Fruit fly (Drosophila melanogaster) whole organism, embryonic: ENCODE measurements around the gene Cap-D2.

Source experiments
- CG10565 ChIP-seq: fragments of 200-800 bp; sonication (Bioruptor generic); optimal IDR thresholded peaks from 3 replicates; lab custom pipeline; 2016; ENCODE audit warnings: missing biosample characterization, mild to moderate bottlenecking, missing genetic modification characterization
- CG12071 ChIP-seq: fragments of 200-800 bp; sonication (Bioruptor generic); optimal IDR thresholded peaks from 3 replicates; lab custom pipeline; 2018; ENCODE audit warnings: missing biosample characterization, mild to moderate bottlenecking, missing genetic modification characterization
- CG13123 ChIP-seq: fragments of 200-800 bp; sonication (Bioruptor generic); optimal IDR thresholded peaks from 2 replicates; lab custom pipeline; 2016; ENCODE audit warnings: missing biosample characterization, missing genetic modification characterization
- CG13894 ChIP-seq: fragments of 200-800 bp; sonication (Bioruptor generic); optimal IDR thresholded peaks from 3 replicates; lab custom pipeline; 2018; ENCODE audit warnings: missing biosample characterization, mild to moderate bottlenecking, missing genetic modification characterization, moderate library complexity
- CG14667 ChIP-seq: fragments of 200-800 bp; sonication (Bioruptor generic); IDR thresholded peaks from 2 replicates; pipeline ENCODE4 v1.3.6; 2022; ENCODE audit warnings: missing biosample characterization, missing genetic modification characterization
- CG1529 ChIP-seq: fragments of 200-800 bp; sonication (Bioruptor generic); optimal IDR thresholded peaks from 3 replicates; lab custom pipeline; 2018; ENCODE audit warnings: missing biosample characterization, missing genetic modification characterization
- CG15601 ChIP-seq: fragments of 200-800 bp; sonication (Bioruptor generic); optimal IDR thresholded peaks from 3 replicates; lab custom pipeline; 2019; ENCODE audit warnings: missing biosample characterization, mild to moderate bottlenecking, missing genetic modification characterization, moderate library complexity
- CG17186 ChIP-seq: fragments of 200-800 bp; sonication (Bioruptor generic); optimal IDR thresholded peaks from 3 replicates; lab custom pipeline; 2017; ENCODE audit warnings: missing biosample characterization, missing genetic modification reagents, missing genetic modification characterization
- CG32767 ChIP-seq: fragments of 200-800 bp; sonication (Bioruptor generic); IDR thresholded peaks from 2 replicates; pipeline ENCODE4 v1.3.6; 2022; ENCODE audit warnings: missing biosample characterization, missing genetic modification characterization
- CG4820 ChIP-seq: fragments of 200-800 bp; sonication (Bioruptor generic); optimal IDR thresholded peaks from 3 replicates; lab custom pipeline; 2016; ENCODE audit warnings: missing biosample characterization, missing genetic modification characterization
- CG6765 ChIP-seq: fragments of 200-800 bp; sonication (Bioruptor generic); optimal IDR thresholded peaks from 3 replicates; lab custom pipeline; 2017; ENCODE audit warnings: missing biosample characterization, mild to moderate bottlenecking, missing genetic modification characterization
- CG7357 ChIP-seq: fragments of 200-800 bp; sonication (Bioruptor generic); IDR thresholded peaks from 3 replicates; pipeline ENCODE4 v1.3.6; 2022; ENCODE audit warnings: missing biosample characterization, missing genetic modification characterization
- CG7372 ChIP-seq: fragments of 200-800 bp; sonication (Bioruptor generic); IDR thresholded peaks from 2 replicates; pipeline ENCODE4 v1.3.6; 2022; ENCODE audit warnings: missing biosample characterization, missing genetic modification characterization
- CG8478 ChIP-seq: fragments of >200 bp; optimal IDR thresholded peaks from 2 replicates; lab custom pipeline; 2018
- CG9609 ChIP-seq: fragments of 200-800 bp; sonication (Bioruptor generic); optimal IDR thresholded peaks from 3 replicates; lab custom pipeline; 2016; ENCODE audit warnings: missing biosample characterization, missing genetic modification characterization
- CG9797 ChIP-seq: fragments of 200-800 bp; sonication (Bioruptor generic); optimal IDR thresholded peaks from 3 replicates; lab custom pipeline; 2018; ENCODE audit warnings: missing biosample characterization, mild to moderate bottlenecking, missing genetic modification characterization
- Chrac-16 ChIP-seq: fragments of 200-800 bp; sonication (Bioruptor generic); optimal IDR thresholded peaks from 3 replicates; lab custom pipeline; 2016; ENCODE audit warnings: missing biosample characterization, missing genetic modification characterization
- Dbx ChIP-seq: fragments of 200-800 bp; sonication (Bioruptor generic); IDR thresholded peaks from 3 replicates; pipeline ENCODE4 v1.3.6; 2022; ENCODE audit warnings: missing biosample characterization, missing genetic modification characterization
- E2f1 ChIP-seq: fragments of 200-800 bp; sonication (Bioruptor generic); IDR thresholded peaks from 2 replicates; pipeline ENCODE4 v1.3.6; 2022; ENCODE audit warnings: missing biosample characterization, missing genetic modification characterization
- Fer3 ChIP-seq: fragments of 200-800 bp; sonication (Bioruptor generic); optimal IDR thresholded peaks from 2 replicates; lab custom pipeline; 2018; ENCODE audit warnings: missing biosample characterization, mild to moderate bottlenecking, missing genetic modification characterization, moderate library complexity
- Gug ChIP-seq: fragments of 200-800 bp; sonication (Bioruptor generic); IDR thresholded peaks from 4 replicates; pipeline ENCODE4 v1.3.6; 2022; ENCODE audit warnings: missing biosample characterization, missing genetic modification characterization
- Lpt ChIP-seq: fragments of >200 bp; optimal IDR thresholded peaks from 2 replicates; lab custom pipeline; 2018; ENCODE audit warnings: missing biosample characterization, missing genetic modification characterization
- Neu2 ChIP-seq: fragments of 200-800 bp; sonication (Bioruptor generic); optimal IDR thresholded peaks from 3 replicates; lab custom pipeline; 2016; ENCODE audit warnings: missing biosample characterization, missing genetic modification characterization, borderline replicate concordance
- Oli ChIP-seq: fragments of 200-800 bp; sonication (Bioruptor generic); optimal IDR thresholded peaks from 2 replicates; lab custom pipeline; 2018; ENCODE audit warnings: missing biosample characterization, mild to moderate bottlenecking, missing genetic modification characterization, moderate library complexity
- Six4 ChIP-seq: fragments of 200-800 bp; sonication (Bioruptor generic); optimal IDR thresholded peaks from 2 replicates; lab custom pipeline; 2016; ENCODE audit warnings: missing biosample characterization, missing genetic modification characterization
- Spps ChIP-seq: fragments of 200-800 bp; sonication (Bioruptor generic); optimal IDR thresholded peaks from 2 replicates; lab custom pipeline; 2018; ENCODE audit warnings: missing biosample characterization, mild to moderate bottlenecking, missing genetic modification characterization
- Stat92E ChIP-seq, 3 experiments: fragments of >200 bp in 2 of 3; fragments of 200-800 bp in 1 of 3; sonication (Bioruptor generic) in 1 of 3; optimal IDR thresholded peaks; 2 replicates each; lab custom pipeline; 2017 to 2019; ENCODE audit warnings: missing biosample characterization in 3 of 3, missing genetic modification characterization in 3 of 3, mild to moderate bottlenecking in 1 of 3, moderate library complexity in 1 of 3
- Trl ChIP-seq, 3 experiments: fragments of >200 bp in 2 of 3; fragments of 200-800 bp in 1 of 3; sonication (Bioruptor generic) in 1 of 3; optimal IDR thresholded peaks; 2 replicates in 1 of 3; 3 replicates in 2 of 3; lab custom pipeline; 2016 to 2017; ENCODE audit warnings: missing biosample characterization in 1 of 3, missing genetic modification characterization in 1 of 3
- Xbp1 ChIP-seq: fragments of 200-800 bp; sonication (Bioruptor generic); optimal IDR thresholded peaks from 3 replicates; lab custom pipeline; 2016; ENCODE audit warnings: missing biosample characterization, mild to moderate bottlenecking, missing genetic modification characterization
- chif ChIP-seq, 2 experiments: fragments of 200-800 bp; sonication (Bioruptor generic); optimal IDR thresholded peaks; 3 replicates each; lab custom pipeline; 2016; ENCODE audit warnings: missing biosample characterization in 2 of 2, missing genetic modification characterization in 2 of 2
- dmrt99B ChIP-seq: fragments of 200-800 bp; sonication (Bioruptor generic); optimal IDR thresholded peaks from 2 replicates; lab custom pipeline; 2018; ENCODE audit warnings: missing biosample characterization, mild to moderate bottlenecking, missing genetic modification characterization, moderate library complexity
- exex ChIP-seq: fragments of 200-800 bp; sonication (Bioruptor generic); optimal IDR thresholded peaks from 4 replicates; lab custom pipeline; 2018; ENCODE audit warnings: missing biosample characterization, mild to moderate bottlenecking, missing genetic modification characterization, moderate library complexity
- gcm ChIP-seq: fragments of 200-800 bp; sonication (Bioruptor generic); optimal IDR thresholded peaks from 2 replicates; lab custom pipeline; 2019; ENCODE audit warnings: missing biosample characterization, mild to moderate bottlenecking, missing genetic modification characterization, moderate library complexity
- gsb-n ChIP-seq: fragments of 200-800 bp; sonication (Bioruptor generic); optimal IDR thresholded peaks from 3 replicates; lab custom pipeline; 2018; ENCODE audit warnings: missing biosample characterization, mild to moderate bottlenecking, missing genetic modification characterization
- inv ChIP-seq: fragments of 200-800 bp; sonication (Bioruptor generic); IDR thresholded peaks from 2 replicates; pipeline ENCODE4 v1.3.6; 2022; ENCODE audit warnings: missing biosample characterization, missing genetic modification characterization; ENCODE audit not compliant: partially characterized antibody
- ken ChIP-seq: fragments of 200-800 bp; sonication (Bioruptor generic); IDR thresholded peaks from 3 replicates; pipeline ENCODE4 v1.3.6; 2022; ENCODE audit warnings: missing biosample characterization, missing genetic modification characterization
- klu ChIP-seq: fragments of 200-800 bp; sonication (Bioruptor generic); IDR thresholded peaks from 2 replicates; pipeline ENCODE4 v1.3.6; 2022; ENCODE audit warnings: missing biosample characterization, missing genetic modification characterization
- lab ChIP-seq: fragments of 200-800 bp; sonication (Bioruptor generic); optimal IDR thresholded peaks from 3 replicates; lab custom pipeline; 2017; ENCODE audit warnings: missing biosample characterization, missing genetic modification characterization, mild to moderate bottlenecking, moderate library complexity, missing genetic modification reagents
- odd ChIP-seq: fragments of 200-800 bp; sonication (Bioruptor generic); optimal IDR thresholded peaks from 2 replicates; lab custom pipeline; 2017; ENCODE audit warnings: missing biosample characterization, mild to moderate bottlenecking, missing genetic modification characterization
- pho ChIP-seq: fragments of 200-800 bp; sonication (Bioruptor generic); optimal IDR thresholded peaks from 2 replicates; lab custom pipeline; 2016; ENCODE audit warnings: missing biosample characterization, missing genetic modification characterization
- prd ChIP-seq, 3 experiments: fragments of >200 bp in 2 of 3; fragments of 200-800 bp in 1 of 3; sonication (Bioruptor generic) in 1 of 3; optimal IDR thresholded peaks in 2 of 3; IDR thresholded peaks in 1 of 3; 2 replicates in 2 of 3; 3 replicates in 1 of 3; pipeline versions ENCODE4 v1.3.6 to Lab custom; 2017 to 2022; ENCODE audit warnings: missing biosample characterization in 1 of 3, missing genetic modification characterization in 1 of 3
- pros ChIP-seq: fragments of 200-800 bp; sonication (Bioruptor generic); optimal IDR thresholded peaks from 3 replicates; lab custom pipeline; 2019; ENCODE audit warnings: missing biosample characterization, mild to moderate bottlenecking, missing genetic modification characterization, moderate library complexity
- psq ChIP-seq: fragments of 200-800 bp; sonication (Bioruptor generic); optimal IDR thresholded peaks from 2 replicates; lab custom pipeline; 2017; ENCODE audit warnings: missing biosample characterization, missing genetic modification characterization
- ranshi ChIP-seq: fragments of 200-800 bp; sonication (Bioruptor generic); IDR thresholded peaks from 2 replicates; pipeline ENCODE4 v1.3.6; 2022; ENCODE audit warnings: missing biosample characterization, missing genetic modification characterization
- sim ChIP-seq: fragments of 200-800 bp; sonication (Bioruptor generic); IDR thresholded peaks from 2 replicates; pipeline ENCODE4 v1.3.6; 2022; ENCODE audit warnings: missing biosample characterization, missing genetic modification characterization
- slbo ChIP-seq: fragments of 200-800 bp; sonication (Bioruptor generic); IDR thresholded peaks from 2 replicates; pipeline ENCODE4 v1.3.6; 2022; ENCODE audit warnings: missing biosample characterization, missing genetic modification characterization
- sqz ChIP-seq: fragments of 200-800 bp; sonication (Bioruptor generic); optimal IDR thresholded peaks from 3 replicates; lab custom pipeline; 2018; ENCODE audit warnings: missing biosample characterization, mild to moderate bottlenecking, missing genetic modification characterization
- ssp ChIP-seq: fragments of 200-800 bp; sonication (Bioruptor generic); IDR thresholded peaks from 2 replicates; pipeline ENCODE4 v1.3.6; 2022; ENCODE audit warnings: missing biosample characterization, missing genetic modification characterization
- vnd ChIP-seq: fragments of 200-800 bp; sonication (Bioruptor generic); IDR thresholded peaks from 3 replicates; pipeline ENCODE4 v1.3.6; 2022; ENCODE audit warnings: missing biosample characterization, missing genetic modification characterization; ENCODE audit not compliant: partially characterized antibody
- zfh2 ChIP-seq: fragments of 200-800 bp; sonication (Bioruptor generic); optimal IDR thresholded peaks from 2 replicates; lab custom pipeline; 2016; ENCODE audit warnings: missing biosample characterization, missing genetic modification characterization

Cap-D2 gene

DNA sequence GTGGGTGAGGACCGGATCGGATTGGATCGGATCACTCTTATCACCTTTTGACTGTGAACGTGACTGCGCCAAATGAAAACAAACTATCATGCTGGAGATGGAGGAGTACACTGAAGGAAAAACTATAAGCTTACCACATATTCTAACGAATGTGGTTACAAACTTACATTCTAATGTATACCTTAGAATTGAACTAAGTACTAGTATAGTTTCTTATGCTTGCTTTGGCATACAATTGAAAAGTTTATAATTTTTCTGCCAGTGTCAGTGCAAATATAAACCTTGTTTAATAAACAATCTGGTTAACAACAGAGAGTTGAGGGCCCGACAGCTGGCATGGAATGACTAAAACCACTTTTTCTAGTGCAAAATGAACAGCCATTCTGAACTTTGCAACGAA, 42.1 kb downstream of the Cap-D2 start (continued):
- TF ChIP-seq Trl (optimal IDR thresholded peaks at IDR 0.05; lab: Kevin White, UChicago) (no peak), Trl (GFP tag; optimal IDR thresholded peaks at IDR 0.05; lab: Kevin White, UChicago) (no peak), sqz (no peak), Oli (tag; lab: Kevin White, UChicago) (peak; percentile 28), Stat92E (GFP tag; optimal IDR thresholded peaks at IDR 0.05; lab: Kevin White, UChicago) (no peak), CG17186 (GFP tag; lab: Kevin White, UChicago) (no peak), CG9797 (no peak), CG12071 (GFP tag; lab: Kevin White, UChicago) (no peak), lab (peak; percentile 7), chif (GFP tag; optimal IDR thresholded peaks at IDR 0.05; lab: Kevin White, UChicago) (no peak), Dbx (no peak), gsb-n (tag; lab: Kevin White, UChicago) (peak; percentile 16), CG32767 (GFP tag; lab: Robert Waterston, UW) (no peak), exex (tag; lab: Kevin White, UChicago) (no peak), prd (optimal IDR thresholded peaks at IDR 0.05; lab: Kevin White, UChicago) (no peak), prd (GFP tag; IDR thresholded peaks at IDR 0.05; lab: Robert Waterston, UW) (peak; percentile 31; the same call in 1 of the 3 replicates), vnd (no peak), CG10565 (no peak), CG7357 (GFP tag; lab: Robert Waterston, UW) (0 out of 3 replicates have a peak, but pooled peaks have one; percentile 17), zfh2 (GFP tag; lab: Kevin White, UChicago) (no peak), dmrt99B (peak; percentile 74), CG15601 (tag; lab: Kevin White, UChicago) (peak; percentile 0), odd (GFP tag; lab: Kevin White, UChicago) (no peak), CG6765 (GFP tag; lab: Kevin White, UChicago) (no peak), Neu2 (no peak), ken (no peak), sim (no peak), CG8478 (lab: Kevin White, UChicago) (no peak), psq (GFP tag; lab: Kevin White, UChicago) (no peak), E2f1 (GFP tag; lab: Robert Waterston, UW) (0 out of 2 replicates have a peak, but pooled peaks have one; percentile 15), pros (no peak), Fer3 (tag; lab: Kevin White, UChicago) (peak; percentile 3), pho (no peak), slbo (GFP tag; lab: Robert Waterston, UW) (peak; percentile 65), ssp (no peak), Six4 (GFP tag; lab: Kevin White, UChicago) (peak; percentile 5), Chrac-16 (GFP tag; lab: Kevin White, UChicago) (no peak), CG4820 (GFP tag; lab: Kevin White, UChicago) (peak; percentile 47), CG13894 (tag; lab: Kevin White, UChicago) (no peak), CG14667 (GFP tag; lab: Robert Waterston, UW) (0 out of 2 replicates have a peak, but pooled peaks have one; percentile 39), CG13123 (no peak), klu (no peak), Lpt (no peak), Gug (GFP tag; lab: Robert Waterston, UW) (no peak), CG1529 (GFP tag; lab: Kevin White, UChicago) (no peak), CG9609 (no peak), Spps (tag; lab: Kevin White, UChicago) (no peak), inv (GFP tag; lab: Robert Waterston, UW) (no peak), ranshi (GFP tag; lab: Robert Waterston, UW) (peak; percentile 26; the same call in 1 of the 2 replicates), gcm (GFP tag; lab: Kevin White, UChicago) (no peak), Xbp1 (peak; percentile 29), CG7372 (GFP tag; lab: Robert Waterston, UW) (no peak)
